Fruit fly (Drosophila melanogaster): ENCODE results near the gene Rpt5.

dm6 chr3R:23718297-23718941 lies 34.3 kb upstream of the Rpt5 start, which contains the start of gene nau:
- TF ChIP-seq CG8478 (optimal IDR thresholded peaks at IDR 0.05) (no peak), EcR (GFP tag; optimal IDR thresholded peaks at IDR 0.05) (no peak), Dll (optimal IDR thresholded peaks at IDR 0.05) (no peak), psq (optimal IDR thresholded peaks at IDR 0.05) (no peak)

All from whole organism.